Fruit fly (Drosophila melanogaster) whole organism, embryonic: ENCODE measurements around the gene Prp18.

Experiments
- BtbVII ChIP-seq: fragments of 200-800 bp; sonication (Bioruptor generic); optimal IDR thresholded peaks from 3 replicates; lab custom pipeline; 2017; ENCODE audit warnings: missing biosample characterization, mild to moderate bottlenecking, missing genetic modification characterization
- C15 ChIP-seq: fragments of 200-800 bp; sonication (Bioruptor generic); IDR thresholded peaks from 3 replicates; pipeline ENCODE4 v1.3.6; 2022; ENCODE audit warnings: missing biosample characterization, missing genetic modification characterization
- CG10565 ChIP-seq: fragments of 200-800 bp; sonication (Bioruptor generic); optimal IDR thresholded peaks from 3 replicates; lab custom pipeline; 2016; ENCODE audit warnings: missing biosample characterization, mild to moderate bottlenecking, missing genetic modification characterization
- CG11085 ChIP-seq: fragments of 200-800 bp; sonication (Bioruptor generic); IDR thresholded peaks from 2 replicates; pipeline ENCODE4 v1.3.6; 2022; ENCODE audit warnings: missing biosample characterization, missing genetic modification characterization
- CG11093 ChIP-seq: fragments of 200-800 bp; sonication (Bioruptor generic); IDR thresholded peaks from 3 replicates; pipeline ENCODE4 v1.3.6; 2022; ENCODE audit warnings: missing biosample characterization, missing genetic modification characterization
- CG12659 ChIP-seq: fragments of 200-800 bp; sonication (Bioruptor generic); optimal IDR thresholded peaks from 3 replicates; lab custom pipeline; 2017; ENCODE audit warnings: mild to moderate bottlenecking, missing biosample characterization, missing genetic modification reagents, missing genetic modification characterization
- CG16863 ChIP-seq: fragments of 200-800 bp; sonication (Bioruptor generic); optimal IDR thresholded peaks from 3 replicates; lab custom pipeline; 2016; ENCODE audit warnings: missing biosample characterization, missing genetic modification characterization
- CG17385 ChIP-seq: fragments of 200-800 bp; sonication (Bioruptor generic); optimal IDR thresholded peaks from 3 replicates; lab custom pipeline; 2018; ENCODE audit warnings: missing biosample characterization, mild to moderate bottlenecking, missing genetic modification characterization
- CG1832 ChIP-seq: fragments of 200-800 bp; sonication (Bioruptor generic); optimal IDR thresholded peaks from 2 replicates; lab custom pipeline; 2017; ENCODE audit warnings: missing biosample characterization, mild to moderate bottlenecking, missing genetic modification characterization, inconsistent platforms
- CG18764 ChIP-seq: fragments of 200-800 bp; sonication (Bioruptor generic); optimal IDR thresholded peaks from 3 replicates; lab custom pipeline; 2016; ENCODE audit warnings: missing biosample characterization, missing genetic modification characterization
- CG2712 ChIP-seq: fragments of 200-800 bp; optimal IDR thresholded peaks from 3 replicates; lab custom pipeline; 2019; ENCODE audit warnings: missing biosample characterization, mild to moderate bottlenecking, missing genetic modification characterization, moderate library complexity
- CG2889 ChIP-seq: fragments of 200-800 bp; sonication (Bioruptor generic); IDR thresholded peaks from 3 replicates; pipeline ENCODE4 v1.3.6; 2022; ENCODE audit warnings: missing biosample characterization, missing genetic modification characterization
- CG30020 ChIP-seq: fragments of 200-800 bp; optimal IDR thresholded peaks from 2 replicates; lab custom pipeline; 2019; ENCODE audit warnings: missing biosample characterization, mild to moderate bottlenecking, missing genetic modification characterization, moderate library complexity
- CG32767 ChIP-seq: fragments of 200-800 bp; sonication (Bioruptor generic); IDR thresholded peaks from 2 replicates; pipeline ENCODE4 v1.3.6; 2022; ENCODE audit warnings: missing biosample characterization, missing genetic modification characterization
- CG3281 ChIP-seq: fragments of 200-800 bp; sonication (Bioruptor generic); optimal IDR thresholded peaks from 3 replicates; lab custom pipeline; 2017; ENCODE audit warnings: missing biosample characterization, mild to moderate bottlenecking, missing genetic modification characterization
- CG3407 ChIP-seq: fragments of 200-800 bp; sonication (Bioruptor generic); optimal IDR thresholded peaks from 2 replicates; lab custom pipeline; 2018; ENCODE audit warnings: missing biosample characterization, mild to moderate bottlenecking, missing genetic modification characterization
- CG34422 ChIP-seq: fragments of 200-800 bp; sonication (Bioruptor generic); IDR thresholded peaks from 3 replicates; pipeline ENCODE4 v1.3.6; 2022; ENCODE audit warnings: missing biosample characterization, missing genetic modification characterization
- CG3726 ChIP-seq: fragments of 200-800 bp; sonication (Bioruptor generic); IDR thresholded peaks from 3 replicates; pipeline ENCODE4, ENCODE4 v1.3.6; 2022; ENCODE audit warnings: missing biosample characterization, missing genetic modification characterization
- CG43689 ChIP-seq: fragments of 200-800 bp; sonication (Bioruptor generic); IDR thresholded peaks from 2 replicates; pipeline ENCODE4 v1.3.6; 2022; ENCODE audit warnings: missing biosample characterization, missing genetic modification characterization
- CG4854 ChIP-seq: fragments of 200-800 bp; sonication (Bioruptor generic); optimal IDR thresholded peaks from 2 replicates; lab custom pipeline; 2016; ENCODE audit warnings: missing biosample characterization, missing genetic modification characterization, inconsistent platforms
- CG5953 ChIP-seq: fragments of 200-800 bp; sonication (Bioruptor generic); IDR thresholded peaks from 2 replicates; pipeline ENCODE4 v1.3.6; 2022; ENCODE audit warnings: missing biosample characterization, missing genetic modification characterization
- CG7786 ChIP-seq: fragments of 200-800 bp; sonication (Bioruptor generic); optimal IDR thresholded peaks from 2 replicates; lab custom pipeline; 2016; ENCODE audit warnings: missing biosample characterization, missing genetic modification characterization
- CG8765 ChIP-seq: fragments of 200-800 bp; sonication (Bioruptor generic); IDR thresholded peaks from 2 replicates; pipeline ENCODE4 v1.3.6; 2022; ENCODE audit warnings: missing biosample characterization, missing genetic modification characterization
- CG9609 ChIP-seq: fragments of 200-800 bp; sonication (Bioruptor generic); optimal IDR thresholded peaks from 3 replicates; lab custom pipeline; 2016; ENCODE audit warnings: missing biosample characterization, missing genetic modification characterization
- CrebB ChIP-seq: fragments of 200-800 bp; sonication (Bioruptor generic); optimal IDR thresholded peaks from 3 replicates; lab custom pipeline; 2018; ENCODE audit warnings: missing biosample characterization, mild to moderate bottlenecking, missing genetic modification characterization
- Dad ChIP-seq: fragments of 200-800 bp; sonication (Bioruptor generic); optimal IDR thresholded peaks from 3 replicates; lab custom pipeline; 2016; ENCODE audit warnings: missing biosample characterization, missing genetic modification characterization
- Dll ChIP-seq: fragments of 200-800 bp; sonication (Bioruptor generic); IDR thresholded peaks from 4 replicates; pipeline ENCODE4 v1.3.6; 2022; ENCODE audit warnings: missing biosample characterization, missing genetic modification characterization; ENCODE audit not compliant: partially characterized antibody
- Ets65A ChIP-seq: fragments of 200-800 bp; sonication (Bioruptor generic); peaks from one replicate; lab custom pipeline; 2016; ENCODE audit warnings: missing biosample characterization, missing genetic modification characterization
- Hand ChIP-seq: fragments of 200-800 bp; sonication (Bioruptor generic); optimal IDR thresholded peaks from 2 replicates; lab custom pipeline; 2017; ENCODE audit warnings: mild to moderate bottlenecking, missing biosample characterization, missing genetic modification reagents, missing genetic modification characterization
- Hr3 ChIP-seq: fragments of 200-800 bp; sonication (Bioruptor generic); optimal IDR thresholded peaks from 3 replicates; lab custom pipeline; 2016; ENCODE audit warnings: missing biosample characterization, missing genetic modification characterization
- NK7.1 ChIP-seq: fragments of 200-800 bp; sonication (Bioruptor generic); optimal IDR thresholded peaks from 3 replicates; lab custom pipeline; 2016; ENCODE audit warnings: missing biosample characterization, missing genetic modification characterization
- NfI ChIP-seq: fragments of 200-800 bp; sonication (Bioruptor generic); optimal IDR thresholded peaks from 3 replicates; lab custom pipeline; 2018; ENCODE audit warnings: missing biosample characterization, mild to moderate bottlenecking, missing genetic modification characterization, moderate library complexity
- ab ChIP-seq: fragments of 200-800 bp; sonication (Bioruptor generic); optimal IDR thresholded peaks from 2 replicates; lab custom pipeline; 2016; ENCODE audit warnings: missing biosample characterization, missing genetic modification characterization
- ara ChIP-seq: fragments of 200-800 bp; sonication (Bioruptor generic); IDR thresholded peaks from 2 replicates; pipeline ENCODE4 v1.3.6; 2022; ENCODE audit warnings: missing biosample characterization, missing genetic modification characterization
- bowl ChIP-seq: fragments of 200-800 bp; sonication (Bioruptor generic); IDR thresholded peaks from 2 replicates; pipeline ENCODE4 v1.3.6; 2022; ENCODE audit warnings: missing biosample characterization, missing genetic modification characterization
- cg ChIP-seq: fragments of 200-800 bp; sonication (Bioruptor generic); optimal IDR thresholded peaks from 3 replicates; lab custom pipeline; 2019; ENCODE audit warnings: missing biosample characterization, mild to moderate bottlenecking, missing genetic modification characterization, moderate library complexity
- chm ChIP-seq: fragments of 200-800 bp; sonication (Bioruptor generic); IDR thresholded peaks from 2 replicates; pipeline ENCODE4 v1.3.6; 2022; ENCODE audit warnings: missing biosample characterization, missing genetic modification characterization
- croc ChIP-seq: fragments of 200-800 bp; sonication (Bioruptor generic); conservative IDR thresholded peaks from 3 replicates; pipeline ENCODE4 v1.3.6; 2022; ENCODE audit warnings: missing biosample characterization, missing genetic modification characterization
- fd102C ChIP-seq: fragments of 200-800 bp; sonication (Bioruptor generic); optimal IDR thresholded peaks from 2 replicates; lab custom pipeline; 2018; ENCODE audit warnings: missing biosample characterization, mild to moderate bottlenecking, missing genetic modification characterization, moderate library complexity
- gcm2 ChIP-seq: fragments of 200-800 bp; sonication (Bioruptor generic); optimal IDR thresholded peaks from 2 replicates; lab custom pipeline; 2016; ENCODE audit warnings: missing biosample characterization, missing genetic modification characterization
- h ChIP-seq: fragments of >200 bp; optimal IDR thresholded peaks from 2 replicates; lab custom pipeline; 2017
- hbn ChIP-seq: fragments of 200-800 bp; sonication (Bioruptor generic); IDR thresholded peaks from 2 replicates; pipeline ENCODE4 v1.3.6; 2022; ENCODE audit warnings: missing biosample characterization, missing genetic modification characterization; ENCODE audit not compliant: partially characterized antibody
- ind ChIP-seq: fragments of 200-800 bp; sonication (Bioruptor generic); optimal IDR thresholded peaks from 3 replicates; lab custom pipeline; 2016; ENCODE audit warnings: missing biosample characterization, missing genetic modification characterization
- lola ChIP-seq, 3 experiments: fragments of >200 bp in 2 of 3; fragments of 200-800 bp in 1 of 3; sonication (Bioruptor generic) in 1 of 3; optimal IDR thresholded peaks; 2 replicates each; lab custom pipeline; 2017 to 2019; ENCODE audit warnings: missing biosample characterization in 3 of 3, missing genetic modification characterization in 3 of 3, mild to moderate bottlenecking in 1 of 3, moderate library complexity in 1 of 3
- org-1 ChIP-seq: fragments of 200-800 bp; sonication (Bioruptor generic); optimal IDR thresholded peaks from 2 replicates; lab custom pipeline; 2017; ENCODE audit warnings: missing biosample characterization, missing genetic modification characterization
- scrt ChIP-seq: fragments of 200-800 bp; sonication (Bioruptor generic); optimal IDR thresholded peaks from 2 replicates; lab custom pipeline; 2018; ENCODE audit warnings: missing biosample characterization, mild to moderate bottlenecking, missing genetic modification characterization, moderate library complexity
- tll ChIP-seq, 2 experiments: fragments of 200-800 bp in 1 of 2; fragments of >200 bp in 1 of 2; sonication (Bioruptor generic) in 1 of 2; optimal IDR thresholded peaks; 2 replicates each; lab custom pipeline; 2017 to 2019; ENCODE audit warnings: missing biosample characterization in 2 of 2, missing genetic modification characterization in 2 of 2, mild to moderate bottlenecking in 1 of 2, moderate library complexity in 1 of 2
- tup ChIP-seq: fragments of 200-800 bp; sonication (Bioruptor generic); optimal IDR thresholded peaks from 2 replicates; lab custom pipeline; 2016; ENCODE audit warnings: missing biosample characterization, mild to moderate bottlenecking, missing genetic modification characterization, moderate library complexity
- wek ChIP-seq: fragments of 200-800 bp; sonication (Bioruptor generic); optimal IDR thresholded peaks from 3 replicates; lab custom pipeline; 2018; ENCODE audit warnings: missing biosample characterization, mild to moderate bottlenecking, missing genetic modification characterization, moderate library complexity

Gene Prp18

DNA sequence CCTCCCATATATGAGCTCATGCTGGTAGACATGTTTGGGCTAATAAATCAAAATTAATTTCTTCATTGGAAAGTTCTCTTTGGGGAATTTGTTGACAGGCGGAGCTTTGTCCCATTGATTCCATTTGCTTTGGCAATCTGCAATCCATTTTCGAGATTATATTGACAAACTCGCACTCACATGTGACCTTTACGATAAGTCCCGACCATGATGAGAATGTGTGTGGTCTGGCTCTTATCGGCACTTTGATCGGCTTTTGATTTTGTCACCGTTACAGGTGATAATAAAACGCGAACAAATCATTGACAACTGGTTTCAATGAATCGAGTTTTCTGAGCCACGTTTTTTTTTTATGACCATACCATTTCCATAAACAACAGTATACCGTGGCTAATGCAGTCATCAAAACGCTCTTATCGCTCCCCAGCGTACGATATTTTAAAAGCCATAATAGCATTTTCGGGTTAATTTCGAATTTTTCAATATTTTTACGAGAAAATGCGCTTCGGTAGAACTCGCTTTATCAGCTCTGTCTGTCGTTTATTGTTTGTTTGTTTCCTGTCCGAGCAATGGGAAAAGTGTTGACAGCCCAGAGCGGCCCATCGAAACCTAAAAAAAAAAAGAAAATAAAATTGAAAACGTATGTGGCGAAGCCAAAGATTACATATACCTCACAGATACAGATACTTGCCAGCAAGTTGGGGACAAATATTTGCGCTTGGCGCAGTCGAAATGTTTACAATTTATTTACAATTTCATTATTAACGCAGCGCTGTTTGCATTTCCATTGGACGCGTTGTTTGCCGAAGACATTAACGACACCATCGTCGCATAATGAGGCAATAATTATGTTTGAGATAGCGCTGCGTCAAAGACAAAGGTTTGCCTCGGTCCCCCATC is 33.4 kb downstream of the Prp18 start (continued):
- peak; percentile 88 for TF ChIP-seq org-1 (GFP tag; lab: Kevin White, UChicago)
- TF ChIP-seq CG2712 (tag; lab: Kevin White, UChicago): peak; percentile 39
- TF ChIP-seq h (lab: Kevin White, UChicago): no peak
- peak; percentile 69 for TF ChIP-seq CG17385 (GFP tag; lab: Kevin White, UChicago)
- TF ChIP-seq CG10565 (GFP tag; lab: Kevin White, UChicago): no peak
- TF ChIP-seq tll (GFP tag; optimal IDR thresholded peaks at IDR 0.05; lab: Kevin White, UChicago): peak in 1 of 2 experiments; percentile 43
- TF ChIP-seq tup (GFP tag; lab: Kevin White, UChicago): peak; percentile 74
- TF ChIP-seq lola (GFP tag; optimal IDR thresholded peaks at IDR 0.05; lab: Kevin White, UChicago): peak in 1 of 3 experiments; percentile 88
- peak; percentile 90 for TF ChIP-seq CrebB (tag; lab: Kevin White, UChicago)
- TF ChIP-seq CG11085 (GFP tag; lab: Robert Waterston, UW): no peak
- peak; percentile 10; the same call in 1 of the 3 replicates for TF ChIP-seq CG11093
- TF ChIP-seq hbn (GFP tag; lab: Robert Waterston, UW): no peak
- TF ChIP-seq Dad (GFP tag; lab: Kevin White, UChicago): no peak
- no peak for TF ChIP-seq ind (GFP tag; lab: Kevin White, UChicago)
- TF ChIP-seq CG7786 (GFP tag; lab: Kevin White, UChicago): peak; percentile 37
- peak; percentile 2 for TF ChIP-seq scrt (GFP tag; lab: Kevin White, UChicago)
- TF ChIP-seq CG4854 (GFP tag; lab: Kevin White, UChicago): peak; percentile 5
- TF ChIP-seq ara: peak; percentile 82
- no peak; the same call in 2 of the 3 replicates for TF ChIP-seq croc (GFP tag; lab: Robert Waterston, UW)
- no peak for TF ChIP-seq NK7.1
- TF ChIP-seq bowl (GFP tag; lab: Robert Waterston, UW): 0 out of 2 replicates have a peak, but pooled peaks have one; percentile 36
- no peak for TF ChIP-seq Hand (GFP tag; lab: Kevin White, UChicago)
- no peak for TF ChIP-seq CG9609 (GFP tag; lab: Kevin White, UChicago)
- TF ChIP-seq CG32767 (GFP tag; lab: Robert Waterston, UW): peak; percentile 75
- TF ChIP-seq BtbVII (GFP tag; lab: Kevin White, UChicago): peak; percentile 48
- TF ChIP-seq CG18764: peak; percentile 25
- no peak for TF ChIP-seq CG34422 (GFP tag; lab: Robert Waterston, UW)
- no peak for TF ChIP-seq CG3726 (GFP tag; lab: Robert Waterston, UW)
- no peak for TF ChIP-seq CG2889
- TF ChIP-seq wek (GFP tag; lab: Kevin White, UChicago): peak; percentile 91
- TF ChIP-seq fd102C (GFP tag; lab: Kevin White, UChicago): peak; percentile 90
- TF ChIP-seq Ets65A (GFP tag; lab: Kevin White, UChicago): no peak
- TF ChIP-seq CG8765 (GFP tag; lab: Robert Waterston, UW): no peak
- TF ChIP-seq C15: no peak
- no peak for TF ChIP-seq CG43689 (GFP tag; lab: Robert Waterston, UW)
- 0 out of 4 replicates have a peak, but pooled peaks have one; percentile 12 for TF ChIP-seq Dll (GFP tag; lab: Robert Waterston, UW)
- no peak for TF ChIP-seq CG1832 (GFP tag; lab: Kevin White, UChicago)
- TF ChIP-seq gcm2 (GFP tag; lab: Kevin White, UChicago): peak; percentile 42
- peak; percentile 19 for TF ChIP-seq CG30020 (tag; lab: Kevin White, UChicago)
- TF ChIP-seq CG3407: peak; percentile 96
- TF ChIP-seq Hr3 (GFP tag; lab: Kevin White, UChicago): peak; percentile 11
- TF ChIP-seq CG16863 (GFP tag; lab: Kevin White, UChicago): peak; percentile 82
- peak; percentile 69 for TF ChIP-seq chm
- peak; percentile 82 for TF ChIP-seq CG5953 (GFP tag; lab: Robert Waterston, UW)
- peak; percentile 55 for TF ChIP-seq NfI
- TF ChIP-seq CG12659 (GFP tag; lab: Kevin White, UChicago): peak; percentile 63
- no peak for TF ChIP-seq cg (GFP tag; lab: Kevin White, UChicago)
- TF ChIP-seq ab (GFP tag; lab: Kevin White, UChicago): no peak
- no peak for TF ChIP-seq CG3281
